Fruit fly (Drosophila melanogaster) whole organism, embryonic: ENCODE measurements around the gene CG12945.

Source experiments
- ATbp ChIP-seq: fragments of 200-800 bp; sonication (Bioruptor generic); optimal IDR thresholded peaks from 2 replicates; lab custom pipeline; 2017; ENCODE audit warnings: missing biosample characterization, mild to moderate bottlenecking, missing genetic modification characterization, missing genetic modification reagents
- Bteb2 ChIP-seq: fragments of 200-800 bp; sonication (Bioruptor generic); optimal IDR thresholded peaks from 2 replicates; lab custom pipeline; 2016; ENCODE audit warnings: missing biosample characterization, missing genetic modification characterization
- CG1024 ChIP-seq: fragments of 200-800 bp; sonication (Bioruptor generic); IDR thresholded peaks from 2 replicates; pipeline ENCODE4 v1.3.6; 2022; ENCODE audit warnings: missing biosample characterization, missing genetic modification characterization
- CG17385 ChIP-seq: fragments of 200-800 bp; sonication (Bioruptor generic); optimal IDR thresholded peaks from 3 replicates; lab custom pipeline; 2018; ENCODE audit warnings: missing biosample characterization, mild to moderate bottlenecking, missing genetic modification characterization
- CG17829 ChIP-seq: fragments of 200-800 bp; optimal IDR thresholded peaks from 2 replicates; lab custom pipeline; 2019; ENCODE audit warnings: missing biosample characterization, mild to moderate bottlenecking, missing genetic modification characterization, moderate library complexity
- CG18599 ChIP-seq: fragments of 200-800 bp; sonication (Bioruptor generic); optimal IDR thresholded peaks from 3 replicates; lab custom pipeline; 2017; ENCODE audit warnings: missing biosample characterization, missing genetic modification characterization, mild to moderate bottlenecking, moderate library complexity, missing genetic modification reagents
- CG18619 ChIP-seq: fragments of 200-800 bp; sonication (Bioruptor generic); optimal IDR thresholded peaks from 3 replicates; lab custom pipeline; 2017; ENCODE audit warnings: missing biosample characterization, mild to moderate bottlenecking, missing genetic modification characterization
- CG2199 ChIP-seq: fragments of 200-800 bp; sonication (Bioruptor generic); IDR thresholded peaks from 3 replicates; pipeline ENCODE4 v1.3.6; 2022; ENCODE audit warnings: missing biosample characterization, missing genetic modification characterization
- CG33557 ChIP-seq: fragments of 200-800 bp; sonication (Bioruptor generic); optimal IDR thresholded peaks from 2 replicates; lab custom pipeline; 2019; ENCODE audit warnings: missing biosample characterization, mild to moderate bottlenecking, missing genetic modification characterization, moderate library complexity
- CG34376 ChIP-seq: fragments of 200-800 bp; sonication (Bioruptor generic); optimal IDR thresholded peaks from 2 replicates; lab custom pipeline; 2018; ENCODE audit warnings: missing biosample characterization, mild to moderate bottlenecking, missing genetic modification characterization
- CG4730 ChIP-seq: fragments of 200-800 bp; sonication (Bioruptor generic); IDR thresholded peaks from 2 replicates; pipeline ENCODE4 v1.3.6; 2022; ENCODE audit warnings: missing biosample characterization, missing genetic modification characterization
- CG4854 ChIP-seq: fragments of 200-800 bp; sonication (Bioruptor generic); optimal IDR thresholded peaks from 2 replicates; lab custom pipeline; 2016; ENCODE audit warnings: missing biosample characterization, missing genetic modification characterization, inconsistent platforms
- CG6272 ChIP-seq: fragments of 200-800 bp; sonication (Bioruptor generic); IDR thresholded peaks from 2 replicates; pipeline ENCODE4 v1.3.6; 2022; ENCODE audit warnings: missing biosample characterization, missing genetic modification characterization
- CG7928 ChIP-seq: fragments of 200-800 bp; sonication (Bioruptor generic); optimal IDR thresholded peaks from 2 replicates; lab custom pipeline; 2017; ENCODE audit warnings: missing biosample characterization, mild to moderate bottlenecking, missing genetic modification characterization
- CG8290 ChIP-seq, 3 experiments: fragments of 200-800 bp; sonication (Bioruptor generic); optimal IDR thresholded peaks; 2 replicates each; lab custom pipeline; 2016 to 2019; ENCODE audit warnings: missing biosample characterization in 3 of 3, missing genetic modification characterization in 3 of 3, mild to moderate bottlenecking in 2 of 3, moderate library complexity in 1 of 3
- CG8478 ChIP-seq: fragments of >200 bp; optimal IDR thresholded peaks from 2 replicates; lab custom pipeline; 2018
- CG9876 ChIP-seq: fragments of 200-800 bp; sonication (Bioruptor generic); optimal IDR thresholded peaks from 2 replicates; lab custom pipeline; 2016; ENCODE audit warnings: missing biosample characterization, missing genetic modification characterization
- Dek ChIP-seq: fragments of 200-800 bp; sonication (Bioruptor generic); optimal IDR thresholded peaks from 3 replicates; lab custom pipeline; 2019; ENCODE audit warnings: missing biosample characterization, mild to moderate bottlenecking, missing genetic modification characterization, moderate library complexity
- E2f1 ChIP-seq: fragments of 200-800 bp; sonication (Bioruptor generic); IDR thresholded peaks from 2 replicates; pipeline ENCODE4 v1.3.6; 2022; ENCODE audit warnings: missing biosample characterization, missing genetic modification characterization
- ERR ChIP-seq: fragments of 200-800 bp; sonication (Bioruptor generic); optimal IDR thresholded peaks from 2 replicates; lab custom pipeline; 2016; ENCODE audit warnings: missing biosample characterization, missing genetic modification characterization
- Elba2 ChIP-seq: fragments of 200-800 bp; sonication (Bioruptor generic); optimal IDR thresholded peaks from 3 replicates; lab custom pipeline; 2016; ENCODE audit warnings: missing biosample characterization, missing genetic modification characterization
- H15 ChIP-seq: fragments of 200-800 bp; sonication (Bioruptor generic); IDR thresholded peaks from 3 replicates; pipeline ENCODE4 v1.3.6; 2022; ENCODE audit warnings: missing biosample characterization, missing genetic modification characterization
- HLH3B ChIP-seq: fragments of 200-800 bp; sonication (Bioruptor generic); IDR thresholded peaks from 2 replicates; pipeline ENCODE4 v1.3.6; 2022; ENCODE audit warnings: missing biosample characterization, missing genetic modification characterization
- Hr51 ChIP-seq, 2 experiments: fragments of 200-800 bp; sonication (Bioruptor generic); optimal IDR thresholded peaks; 2 replicates in 1 of 2; 3 replicates in 1 of 2; lab custom pipeline; 2016 to 2018; ENCODE audit warnings: missing biosample characterization in 2 of 2, missing genetic modification characterization in 2 of 2, mild to moderate bottlenecking in 1 of 2, moderate library complexity in 1 of 2
- Hr78 ChIP-seq, 2 experiments: fragments of 200-800 bp in 1 of 2; fragments of >200 bp in 1 of 2; sonication (Bioruptor generic) in 1 of 2; optimal IDR thresholded peaks; 2 replicates each; lab custom pipeline; 2017 to 2019; ENCODE audit warnings: missing biosample characterization in 2 of 2, missing genetic modification characterization in 2 of 2, mild to moderate bottlenecking in 1 of 2, moderate library complexity in 1 of 2
- Mrtf ChIP-seq: fragments of 200-800 bp; sonication (Bioruptor generic); IDR thresholded peaks from 3 replicates; pipeline ENCODE4 v1.3.6; 2022; ENCODE audit warnings: missing biosample characterization, missing genetic modification characterization
- Ptx1 ChIP-seq: fragments of 200-800 bp; sonication (Bioruptor generic); IDR thresholded peaks from 2 replicates; pipeline ENCODE4 v1.3.6; 2022; ENCODE audit warnings: missing biosample characterization, missing genetic modification characterization
- Rfx ChIP-seq: fragments of 200-800 bp; sonication (Bioruptor generic); IDR thresholded peaks from 2 replicates; pipeline ENCODE4 v1.3.6; 2022; ENCODE audit warnings: missing biosample characterization, missing genetic modification characterization
- ab ChIP-seq: fragments of 200-800 bp; sonication (Bioruptor generic); optimal IDR thresholded peaks from 2 replicates; lab custom pipeline; 2016; ENCODE audit warnings: missing biosample characterization, missing genetic modification characterization
- az2 ChIP-seq: fragments of 200-800 bp; sonication (Bioruptor generic); optimal IDR thresholded peaks from 3 replicates; lab custom pipeline; 2016; ENCODE audit warnings: missing biosample characterization, missing genetic modification characterization
- bab2 ChIP-seq: fragments of 200-800 bp; sonication (Bioruptor generic); optimal IDR thresholded peaks from 2 replicates; lab custom pipeline; 2016; ENCODE audit warnings: missing biosample characterization, missing genetic modification characterization
- bcd ChIP-seq: fragments of 200-800 bp; sonication (Bioruptor generic); optimal IDR thresholded peaks from 2 replicates; lab custom pipeline; 2017; ENCODE audit warnings: missing biosample characterization, mild to moderate bottlenecking, missing genetic modification characterization
- cas ChIP-seq: fragments of 200-800 bp; sonication (Bioruptor generic); IDR thresholded peaks from 2 replicates; pipeline ENCODE4 v1.3.6; 2022; ENCODE audit warnings: missing biosample characterization, missing genetic modification characterization
- ftz-f1 ChIP-seq: fragments of 200-800 bp; sonication (Bioruptor generic); optimal IDR thresholded peaks from 2 replicates; lab custom pipeline; 2016; ENCODE audit warnings: missing biosample characterization, missing genetic modification characterization
- ham ChIP-seq: fragments of 200-800 bp; sonication (Bioruptor generic); IDR thresholded peaks from 2 replicates; pipeline ENCODE4 v1.3.6; 2022; ENCODE audit warnings: missing biosample characterization, missing genetic modification characterization
- klu ChIP-seq: fragments of 200-800 bp; sonication (Bioruptor generic); IDR thresholded peaks from 2 replicates; pipeline ENCODE4 v1.3.6; 2022; ENCODE audit warnings: missing biosample characterization, missing genetic modification characterization
- mld ChIP-seq: fragments of 200-800 bp; sonication (Bioruptor generic); IDR thresholded peaks from 3 replicates; pipeline ENCODE4 v1.3.6; 2022; ENCODE audit warnings: missing biosample characterization, missing genetic modification characterization; ENCODE audit not compliant: partially characterized antibody
- nerfin-1 ChIP-seq: fragments of 200-800 bp; sonication (Bioruptor generic); optimal IDR thresholded peaks from 3 replicates; lab custom pipeline; 2019; ENCODE audit warnings: missing biosample characterization, mild to moderate bottlenecking, missing genetic modification characterization, moderate library complexity
- pan ChIP-seq, 4 experiments: fragments of >200 bp in 3 of 4; fragments of 200-800 bp in 1 of 4; sonication (Bioruptor generic) in 1 of 4; optimal IDR thresholded peaks in 3 of 4; IDR thresholded peaks in 1 of 4; 2 replicates each; pipeline versions ENCODE4 v1.3.6 to Lab custom; 2017 to 2022; ENCODE audit warnings: missing biosample characterization in 2 of 4, missing genetic modification characterization in 2 of 4, mixed read lengths in 1 of 4
- psq ChIP-seq: fragments of 200-800 bp; sonication (Bioruptor generic); optimal IDR thresholded peaks from 2 replicates; lab custom pipeline; 2017; ENCODE audit warnings: missing biosample characterization, missing genetic modification characterization
- schlank ChIP-seq: fragments of 200-800 bp; sonication (Bioruptor generic); optimal IDR thresholded peaks from 2 replicates; lab custom pipeline; 2018; ENCODE audit warnings: missing biosample characterization, mild to moderate bottlenecking, missing genetic modification characterization
- tap ChIP-seq: fragments of 200-800 bp; optimal IDR thresholded peaks from 3 replicates; lab custom pipeline; 2019; ENCODE audit warnings: missing biosample characterization, mild to moderate bottlenecking, missing genetic modification characterization, moderate library complexity
- tgo ChIP-seq: fragments of 200-800 bp; sonication (Bioruptor generic); IDR thresholded peaks from 3 replicates; pipeline ENCODE4 v1.3.6; 2022; ENCODE audit warnings: missing biosample characterization, missing genetic modification characterization
- wdn ChIP-seq: fragments of 200-800 bp; sonication (Bioruptor generic); IDR thresholded peaks from 2 replicates; pipeline ENCODE4 v1.3.6; 2022; ENCODE audit warnings: missing biosample characterization, missing genetic modification characterization
- zen ChIP-seq: fragments of 200-800 bp; sonication (Bioruptor generic); optimal IDR thresholded peaks from 3 replicates; lab custom pipeline; 2018; ENCODE audit warnings: missing biosample characterization, mild to moderate bottlenecking, missing genetic modification characterization, moderate library complexity
- zfh1 ChIP-seq: fragments of 200-800 bp; sonication (Bioruptor generic); IDR thresholded peaks from 3 replicates; pipeline ENCODE4 v1.3.6; 2022; ENCODE audit warnings: missing biosample characterization, missing genetic modification characterization
- zfh2 ChIP-seq: fragments of 200-800 bp; sonication (Bioruptor generic); optimal IDR thresholded peaks from 2 replicates; lab custom pipeline; 2016; ENCODE audit warnings: missing biosample characterization, missing genetic modification characterization

CG12945 gene

DNA sequence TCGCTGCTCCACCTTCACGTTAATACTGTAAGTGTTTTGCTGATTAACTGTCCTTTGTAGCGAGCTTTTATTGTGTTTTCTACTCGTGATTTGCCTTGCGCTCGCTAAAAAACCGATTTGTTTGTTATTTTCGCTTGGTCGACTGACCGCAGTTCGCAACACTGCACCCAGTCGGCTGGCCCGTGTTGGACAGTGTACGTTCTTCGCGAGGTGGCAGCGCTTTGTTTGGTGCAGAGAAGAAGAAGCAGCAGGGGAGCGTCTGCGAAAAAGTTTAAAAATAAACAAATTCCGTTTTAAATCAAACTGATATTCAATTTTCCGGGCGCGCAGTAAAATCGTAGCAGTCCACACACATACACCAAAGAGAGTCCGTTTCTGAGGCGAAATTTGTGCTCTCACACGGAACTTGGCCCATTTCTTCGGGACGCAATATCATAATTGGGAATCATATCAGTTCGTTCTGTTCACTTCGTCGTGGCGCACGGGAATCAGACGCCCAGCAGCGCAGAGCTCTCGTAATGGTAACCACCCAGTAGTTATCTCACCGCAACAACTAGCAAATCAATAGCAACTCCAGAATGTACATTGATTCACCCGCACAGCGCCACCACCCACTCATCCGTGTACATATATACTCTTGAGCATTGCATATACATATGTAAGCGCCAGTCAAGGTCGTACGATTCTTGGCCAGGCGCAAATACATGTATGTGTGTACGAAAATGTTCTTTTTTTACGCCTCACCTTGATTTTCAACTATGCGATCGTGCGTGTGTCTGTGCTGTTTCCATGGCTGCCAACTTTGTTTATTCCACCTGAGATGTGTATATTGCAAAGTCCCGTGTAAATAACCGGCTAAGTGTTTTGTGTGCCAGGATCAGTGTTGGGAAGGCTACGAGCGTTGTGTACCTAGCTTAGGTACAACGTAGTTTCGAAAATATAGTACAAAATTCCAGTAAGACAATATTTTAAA lies 23.1 kb downstream of the CG12945 start, which contains the start of gene Naa80 (continued):
- TF ChIP-seq zfh1 (GFP tag; lab: Robert Waterston, UW) (peak; percentile 64), ATbp (GFP tag; lab: Kevin White, UChicago) (no peak), zfh2 (GFP tag; lab: Kevin White, UChicago) (peak; percentile 89), CG8290 (GFP tag; optimal IDR thresholded peaks at IDR 0.05; lab: Kevin White, UChicago) (peak; percentile 40), CG8290 (tag; optimal IDR thresholded peaks at IDR 0.05; lab: Kevin White, UChicago) (peak in 1 of 2 experiments; percentile 90), CG18599 (GFP tag; lab: Kevin White, UChicago) (peak; percentile 74), CG17829 (tag; lab: Kevin White, UChicago) (peak; percentile 58), CG9876 (peak; percentile 76), bab2 (GFP tag; lab: Kevin White, UChicago) (peak; percentile 66), ab (GFP tag; lab: Kevin White, UChicago) (no peak), E2f1 (GFP tag; lab: Robert Waterston, UW) (peak; percentile 58; the same call in 1 of the 2 replicates), Dek (peak; percentile 34), CG34376 (peak; percentile 50), CG4854 (GFP tag; lab: Kevin White, UChicago) (peak; percentile 27), CG1024 (GFP tag; lab: Robert Waterston, UW) (peak; percentile 48; the same call in 1 of the 2 replicates), Mrtf (GFP tag; lab: Robert Waterston, UW) (no peak), HLH3B (GFP tag; lab: Robert Waterston, UW) (peak; percentile 58), Hr78 (GFP tag; optimal IDR thresholded peaks at IDR 0.05; lab: Kevin White, UChicago) (no peak), bcd (GFP tag; lab: Kevin White, UChicago) (peak; percentile 58), ftz-f1 (GFP tag; lab: Kevin White, UChicago) (peak; percentile 88), ERR (peak; percentile 82), Elba2 (GFP tag; lab: Kevin White, UChicago) (no peak), zen (tag; lab: Kevin White, UChicago) (peak; percentile 15), cas (GFP tag; lab: Robert Waterston, UW) (peak; percentile 26; the same call in 1 of the 2 replicates), Rfx (peak; percentile 88), CG17385 (GFP tag; lab: Kevin White, UChicago) (peak; percentile 99), Ptx1 (peak; percentile 56), tgo (GFP tag; lab: Robert Waterston, UW) (peak; percentile 18; the same call in 1 of the 3 replicates), CG8478 (no peak), az2 (peak; percentile 44), klu (GFP tag; lab: Robert Waterston, UW) (no peak), psq (GFP tag; lab: Kevin White, UChicago) (no peak), CG18619 (GFP tag; lab: Kevin White, UChicago) (peak; percentile 54), pan (optimal IDR thresholded peaks at IDR 0.05; lab: Kevin White, UChicago) (no peak), pan (GFP tag; optimal IDR thresholded peaks at IDR 0.05 in 1 of 2, IDR thresholded peaks at IDR 0.05 in 1 of 2) (peak in 1 of 2 experiments; percentile 54), Bteb2 (peak; percentile 50), CG33557 (GFP tag; lab: Kevin White, UChicago) (no peak), ham (GFP tag; lab: Robert Waterston, UW) (no peak), CG4730 (GFP tag; lab: Robert Waterston, UW) (no peak), Hr51 (GFP tag; optimal IDR thresholded peaks at IDR 0.05; lab: Kevin White, UChicago) (peak in 1 of 2 experiments; percentile 85), tap (tag; lab: Kevin White, UChicago) (no peak), CG2199 (GFP tag; lab: Robert Waterston, UW) (peak; percentile 15; the same call in 1 of the 3 replicates), schlank (tag; lab: Kevin White, UChicago) (no peak), H15 (GFP tag; lab: Robert Waterston, UW) (peak; percentile 53; the same call in 1 of the 3 replicates), mld (GFP tag; lab: Robert Waterston, UW) (no peak), CG7928 (peak; percentile 7), wdn (GFP tag; lab: Robert Waterston, UW) (no peak), CG6272 (GFP tag; lab: Robert Waterston, UW) (no peak), nerfin-1 (tag; lab: Kevin White, UChicago) (peak; percentile 21)
